Fruit fly (Drosophila melanogaster) whole organism, pupa: ENCODE measurements around the gene Cpr67Fb.

Source experiments
- CG13204 ChIP-seq: fragments of 200-800 bp; sonication (Bioruptor generic); optimal IDR thresholded peaks from 2 replicates; lab custom pipeline; 2018; ENCODE audit warnings: missing biosample characterization, mild to moderate bottlenecking, missing genetic modification characterization, moderate library complexity
- CG15710 ChIP-seq: fragments of 200-800 bp; sonication (Bioruptor generic); optimal IDR thresholded peaks from 2 replicates; lab custom pipeline; 2018; ENCODE audit warnings: missing biosample characterization, mild to moderate bottlenecking, missing genetic modification characterization, moderate library complexity
- CG17806 ChIP-seq: fragments of 200-800 bp; sonication (Bioruptor generic); optimal IDR thresholded peaks from 2 replicates; lab custom pipeline; 2018; ENCODE audit warnings: missing biosample characterization, mild to moderate bottlenecking, missing genetic modification characterization, moderate library complexity
- CG4496 ChIP-seq: fragments of 200-800 bp; sonication (Bioruptor generic); IDR thresholded peaks from 3 replicates; pipeline ENCODE4 v1.3.6; 2022; ENCODE audit warnings: missing biosample characterization, missing genetic modification characterization
- EcR ChIP-seq: fragments of 200-800 bp; sonication (Bioruptor generic); optimal IDR thresholded peaks from 3 replicates; lab custom pipeline; 2019; ENCODE audit warnings: missing biosample characterization, missing genetic modification characterization, mild to moderate bottlenecking, moderate library complexity, missing genetic modification reagents
- Snoo ChIP-seq: fragments of 200-800 bp; sonication (Bioruptor generic); optimal IDR thresholded peaks from 3 replicates; lab custom pipeline; 2017; ENCODE audit warnings: missing biosample characterization, mild to moderate bottlenecking, missing genetic modification characterization, inconsistent platforms

dm6 chr3L:10918454-10918853 lies 24.5 kb downstream of the Cpr67Fb start:
- TF ChIP-seq CG15710 (no peak), EcR (GFP tag; lab: Kevin White, UChicago) (no peak), Snoo (no peak), CG17806 (tag; lab: Kevin White, UChicago) (no peak), CG4496 (no peak), CG13204 (GFP tag; lab: Kevin White, UChicago) (no peak)
